Worm (Caenorhabditis elegans) whole organism, L4 larva: ENCODE data around the gene rps-18.

ENCODE experiments used
- daf-16 ChIP-seq, 3 experiments: sonication (generic microtip); optimal IDR thresholded peaks; 2 replicates each; lab custom pipeline; 2016 to 2017; ENCODE audit warnings: missing genetic modification characterization in 3 of 3, missing genetic modification reagents in 3 of 3, mild to moderate bottlenecking in 2 of 3, missing compliant biosample characterization in 2 of 3, missing biosample characterization in 1 of 3, moderate library complexity in 1 of 3
- nhr-11 ChIP-seq: fragments of 150-350 bp; optimal IDR thresholded peaks from 2 replicates; lab custom pipeline; 2014; ENCODE audit warnings: missing biosample characterization, missing genetic modification characterization
- snpc-4 ChIP-seq: fragments of 150-350 bp; optimal IDR thresholded peaks from 2 replicates; lab custom pipeline; 2014; ENCODE audit warnings: missing biosample characterization, missing genetic modification characterization

- TF ChIP-seq nhr-11 (tag; lab: Kevin White, UChicago) (no peak), daf-16 (GFP tag; optimal IDR thresholded peaks at IDR 0.05; lab: Kevin White, UChicago) (peak in 1 of 2 experiments; percentile 28), daf-16 (tag; optimal IDR thresholded peaks at IDR 0.05; lab: Kevin White, UChicago) (peak; percentile 12), snpc-4 (tag; lab: Kevin White, UChicago) (no peak)
Observed at ce11 chrIV:14822267-14822666, 3.2 kb upstream of the rps-18 start.
